Fruit fly (Drosophila melanogaster) whole organism, wandering third instar larva: ENCODE results near the gene CG32440.

ENCODE experiments used
- Abd-B ChIP-seq: fragments of >200 bp; optimal IDR thresholded peaks from 2 replicates; lab custom pipeline; 2017; ENCODE audit warnings: missing biosample characterization, missing genetic modification characterization
- CG32264 ChIP-seq: fragments of 200-800 bp; sonication (Bioruptor generic); optimal IDR thresholded peaks from 2 replicates; lab custom pipeline; 2016; ENCODE audit warnings: missing biosample characterization, missing genetic modification characterization
- CrebA ChIP-seq: fragments of 200-800 bp; sonication (Bioruptor generic); optimal IDR thresholded peaks from 2 replicates; lab custom pipeline; 2016; ENCODE audit warnings: missing biosample characterization, mild to moderate bottlenecking, missing genetic modification characterization, borderline replicate concordance
- Dif ChIP-seq: fragments of 200-275, 200-300 bp; sonication (Bioruptor generic); optimal IDR thresholded peaks from 2 replicates; lab custom pipeline; 2018; ENCODE audit warnings: missing biosample characterization, missing genetic modification characterization; ENCODE audit not compliant: partially characterized antibody
- GATAd ChIP-seq: sonication (Bioruptor generic); optimal IDR thresholded peaks from 2 replicates; lab custom pipeline; 2016; ENCODE audit warnings: missing biosample characterization, missing genetic modification characterization
- HLH106 ChIP-seq: fragments of 200-800 bp; optimal IDR thresholded peaks from 3 replicates; lab custom pipeline; 2019; ENCODE audit warnings: missing biosample characterization, mild to moderate bottlenecking, missing genetic modification characterization, moderate library complexity
- Hnf4 ChIP-seq: fragments of 200-800 bp; sonication (Bioruptor generic); optimal IDR thresholded peaks from 2 replicates; lab custom pipeline; 2016; ENCODE audit warnings: missing biosample characterization, mild to moderate bottlenecking, missing genetic modification characterization
- Hr78 ChIP-seq: fragments of >200 bp; optimal IDR thresholded peaks from 2 replicates; lab custom pipeline; 2017; ENCODE audit warnings: missing biosample characterization, missing genetic modification characterization
- Jra ChIP-seq: sonication (Bioruptor generic); optimal IDR thresholded peaks from 2 replicates; lab custom pipeline; 2016; ENCODE audit warnings: missing biosample characterization, missing genetic modification characterization
- Mio ChIP-seq: sonication (Bioruptor generic); optimal IDR thresholded peaks from 2 replicates; lab custom pipeline; 2016; ENCODE audit warnings: missing biosample characterization, missing genetic modification characterization
- Myc ChIP-seq: fragments of >200 bp; optimal IDR thresholded peaks from 2 replicates; lab custom pipeline; 2017
- OdsH ChIP-seq: fragments of 200-800 bp; sonication (Bioruptor generic); optimal IDR thresholded peaks from 2 replicates; lab custom pipeline; 2016; ENCODE audit warnings: missing biosample characterization, mild to moderate bottlenecking, missing genetic modification characterization
- Rel ChIP-seq, 2 experiments: fragments of 200-800 bp; sonication (Bioruptor generic) in 1 of 2; optimal IDR thresholded peaks; 2 replicates in 1 of 2; 3 replicates in 1 of 2; lab custom pipeline; 2016 to 2019; ENCODE audit warnings: mild to moderate bottlenecking in 2 of 2, missing biosample characterization in 2 of 2, missing genetic modification characterization in 2 of 2, moderate library complexity in 1 of 2
- Sp1 ChIP-seq: fragments of 200-800 bp; sonication (Bioruptor generic); optimal IDR thresholded peaks from 3 replicates; lab custom pipeline; 2019; ENCODE audit warnings: missing biosample characterization, mild to moderate bottlenecking, missing genetic modification characterization, moderate library complexity
- Vsx2 ChIP-seq: fragments of 200-300, 225-300 bp; sonication (Bioruptor generic); optimal IDR thresholded peaks from 2 replicates; lab custom pipeline; 2018; ENCODE audit warnings: missing biosample characterization, missing genetic modification characterization; ENCODE audit not compliant: partially characterized antibody
- brk ChIP-seq: fragments of 200-800 bp; sonication (Bioruptor generic); optimal IDR thresholded peaks from 2 replicates; lab custom pipeline; 2016; ENCODE audit warnings: missing biosample characterization, mild to moderate bottlenecking, missing genetic modification characterization
- dmrt93B ChIP-seq: fragments of 200-800 bp; sonication (Bioruptor generic); optimal IDR thresholded peaks from 2 replicates; lab custom pipeline; 2018; ENCODE audit warnings: missing biosample characterization, mild to moderate bottlenecking, missing genetic modification characterization
- dsf ChIP-seq: sonication (Bioruptor generic); optimal IDR thresholded peaks from 2 replicates; lab custom pipeline; 2016; ENCODE audit warnings: missing biosample characterization, missing genetic modification characterization, borderline replicate concordance
- foxo ChIP-seq, 2 experiments: fragments of 200-800 bp; sonication (Bioruptor generic); optimal IDR thresholded peaks; 2 replicates in 1 of 2; 3 replicates in 1 of 2; lab custom pipeline; 2016 to 2017; ENCODE audit warnings: missing biosample characterization in 2 of 2, missing genetic modification characterization in 2 of 2
- fru ChIP-seq: fragments of 200-800 bp; sonication (Bioruptor generic); optimal IDR thresholded peaks from 3 replicates; lab custom pipeline; 2016; ENCODE audit warnings: missing biosample characterization, mild to moderate bottlenecking, missing genetic modification characterization
- h ChIP-seq: fragments of 200-800 bp; sonication (Bioruptor generic); optimal IDR thresholded peaks from 3 replicates; lab custom pipeline; 2016; ENCODE audit warnings: missing biosample characterization, mild to moderate bottlenecking, missing genetic modification characterization
- jim ChIP-seq: fragments of 175-275, 200-325 bp; sonication (Bioruptor generic); optimal IDR thresholded peaks from 2 replicates; lab custom pipeline; 2016; ENCODE audit warnings: missing biosample characterization, mild to moderate bottlenecking, missing genetic modification characterization
- lola ChIP-seq: fragments of >200 bp; optimal IDR thresholded peaks from 2 replicates; lab custom pipeline; 2017; ENCODE audit warnings: missing biosample characterization, missing genetic modification characterization
- psq ChIP-seq: fragments of 200-800 bp; sonication (Bioruptor generic); optimal IDR thresholded peaks from 3 replicates; lab custom pipeline; 2017; ENCODE audit warnings: missing biosample characterization, mild to moderate bottlenecking, missing genetic modification characterization, moderate library complexity
- rgr ChIP-seq: fragments of 200-800 bp; sonication (Bioruptor generic); optimal IDR thresholded peaks from 3 replicates; lab custom pipeline; 2016; ENCODE audit warnings: missing biosample characterization, mild to moderate bottlenecking, missing genetic modification characterization
- sv ChIP-seq: fragments of 200-800 bp; sonication (Bioruptor generic); optimal IDR thresholded peaks from 3 replicates; lab custom pipeline; 2016; ENCODE audit warnings: missing biosample characterization, missing genetic modification characterization
- tai ChIP-seq: sonication (Bioruptor generic); optimal IDR thresholded peaks from 2 replicates; lab custom pipeline; 2016; ENCODE audit warnings: missing biosample characterization, missing genetic modification characterization
- woc ChIP-seq: sonication (Bioruptor generic); optimal IDR thresholded peaks from 2 replicates; lab custom pipeline; 2016; ENCODE audit warnings: missing biosample characterization, mild to moderate bottlenecking, missing genetic modification characterization

Gene CG32440

DNA sequence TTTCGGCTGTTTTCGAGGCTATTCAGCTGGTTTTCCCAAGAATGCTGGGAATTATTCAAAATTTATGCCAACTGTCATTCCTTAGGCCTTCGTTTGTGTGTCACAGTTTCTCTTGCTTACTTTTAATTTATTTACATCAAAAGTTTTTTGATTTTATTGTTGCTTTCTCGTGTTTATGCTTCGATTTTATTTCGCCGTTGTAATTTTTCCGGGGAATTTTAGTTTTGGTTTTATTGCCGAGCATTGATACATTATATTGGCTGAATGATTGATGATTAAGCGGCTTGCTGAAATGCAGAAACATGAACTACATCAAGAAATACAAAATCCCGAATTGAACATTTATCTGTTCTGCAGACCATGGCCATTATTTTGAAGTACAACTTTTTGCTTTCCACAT is 38.2 kb downstream of the CG32440 start:
- TF ChIP-seq Dif (GFP tag; lab: Kevin White, UChicago) (no peak), HLH106 (tag; lab: Kevin White, UChicago) (no peak), tai (GFP tag; lab: Kevin White, UChicago) (no peak), h (GFP tag; lab: Kevin White, UChicago) (no peak), dmrt93B (GFP tag; lab: Kevin White, UChicago) (no peak), CrebA (GFP tag; lab: Kevin White, UChicago) (no peak), Hnf4 (GFP tag; lab: Kevin White, UChicago) (no peak), Mio (GFP tag; lab: Kevin White, UChicago) (no peak), jim (GFP tag; lab: Kevin White, UChicago) (no peak), Jra (GFP tag; lab: Kevin White, UChicago) (no peak), Myc (no peak), Rel (GFP tag; optimal IDR thresholded peaks at IDR 0.05; lab: Kevin White, UChicago) (no peak), Rel (tag; optimal IDR thresholded peaks at IDR 0.05; lab: Kevin White, UChicago) (no peak), Hr78 (GFP tag; lab: Kevin White, UChicago) (no peak)

DNA sequence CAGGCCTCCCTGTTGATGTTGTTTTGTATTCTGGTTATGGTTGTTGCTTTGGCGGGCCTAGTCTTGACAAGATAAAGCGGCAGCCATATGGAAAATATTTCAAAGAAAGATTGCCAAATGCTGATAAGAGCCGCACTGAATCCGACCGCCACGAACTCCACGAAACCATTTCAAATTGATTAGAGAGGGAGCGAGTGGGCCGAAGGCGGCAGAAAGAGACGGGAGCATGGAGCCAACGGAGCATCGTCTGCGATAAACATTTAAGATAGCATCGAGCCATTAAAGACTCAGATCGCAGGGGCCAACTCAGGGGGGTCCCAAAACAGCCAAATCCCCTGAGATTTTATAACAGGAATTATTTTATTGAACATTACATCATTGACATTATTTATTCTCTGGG is 40.2 kb downstream of the CG32440 start:
- TF ChIP-seq rgr (GFP tag; lab: Kevin White, UChicago), result no peak
- no peak for TF ChIP-seq woc
- no peak for TF ChIP-seq Vsx2 (GFP tag; lab: Kevin White, UChicago)
- TF ChIP-seq fru (GFP tag; lab: Kevin White, UChicago), result no peak
- TF ChIP-seq dsf, result no peak
- no peak for TF ChIP-seq Sp1
- no peak for TF ChIP-seq Abd-B (GFP tag; lab: Kevin White, UChicago)

DNA sequence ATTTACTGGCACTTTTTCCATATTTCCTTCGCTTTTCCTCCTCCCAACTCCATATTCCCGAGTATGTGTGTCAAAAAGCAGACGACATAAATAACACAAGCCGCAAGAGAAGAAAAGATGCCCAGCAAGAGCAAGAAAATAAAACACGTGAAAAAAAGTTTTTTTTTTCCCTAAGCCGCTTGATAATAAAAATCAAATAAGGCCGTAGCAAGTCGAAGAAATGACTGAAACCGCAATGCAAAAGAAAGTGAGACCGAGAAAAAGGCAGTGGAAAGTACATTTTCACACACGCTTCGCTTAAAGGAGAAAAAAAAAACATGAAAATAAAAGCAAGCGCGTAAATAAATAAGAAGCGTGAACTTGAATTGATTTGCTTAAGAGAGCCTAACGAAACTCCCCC is 42.6 kb downstream of the CG32440 start:
- TF ChIP-seq Myc, result no peak
- no peak for TF ChIP-seq foxo (GFP tag; optimal IDR thresholded peaks at IDR 0.05; lab: Kevin White, UChicago)
- no peak for TF ChIP-seq psq (GFP tag; lab: Kevin White, UChicago)
- TF ChIP-seq lola (GFP tag; lab: Kevin White, UChicago), result no peak
- TF ChIP-seq Mio (GFP tag; lab: Kevin White, UChicago), result no peak
- no peak for TF ChIP-seq HLH106 (tag; lab: Kevin White, UChicago)
- no peak for TF ChIP-seq GATAd
- TF ChIP-seq sv (GFP tag; lab: Kevin White, UChicago), result no peak
- TF ChIP-seq Rel (GFP tag; optimal IDR thresholded peaks at IDR 0.05; lab: Kevin White, UChicago), result no peak
- TF ChIP-seq Rel (tag; optimal IDR thresholded peaks at IDR 0.05; lab: Kevin White, UChicago), result no peak
- TF ChIP-seq brk, result no peak
- TF ChIP-seq Dif (GFP tag; lab: Kevin White, UChicago), result no peak
- TF ChIP-seq Jra (GFP tag; lab: Kevin White, UChicago), result no peak
- TF ChIP-seq rgr (GFP tag; lab: Kevin White, UChicago), result no peak
- TF ChIP-seq CG32264, result no peak
- no peak for TF ChIP-seq OdsH (GFP tag; lab: Kevin White, UChicago)

DNA sequence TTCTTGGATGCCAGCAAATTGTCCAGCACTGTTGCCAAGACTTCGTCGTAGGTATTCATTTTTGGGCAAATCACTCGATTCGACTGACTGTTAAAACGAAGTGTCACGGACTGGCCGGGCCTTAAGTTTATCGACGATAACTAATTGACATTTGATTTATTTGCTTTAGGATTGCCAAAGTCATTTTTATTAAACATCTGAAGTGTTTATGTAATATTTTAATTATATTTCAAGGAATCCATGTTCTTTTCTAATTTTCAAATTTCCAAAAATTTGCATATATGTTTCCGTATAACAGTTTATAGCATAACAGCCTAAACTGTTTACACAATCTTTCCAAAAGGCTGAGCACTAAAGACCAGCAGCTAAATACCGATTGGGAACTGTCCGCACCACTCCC is 46.7 kb downstream of the CG32440 start, which contains the start of gene sa:
TSS of gene sa (minus strand) at position 101 of the 400 bp plus-strand sequence.
- TF ChIP-seq OdsH (GFP tag; lab: Kevin White, UChicago), result no peak
- TF ChIP-seq Vsx2 (GFP tag; lab: Kevin White, UChicago), result no peak
- TF ChIP-seq Sp1, result no peak
- no peak for TF ChIP-seq psq (GFP tag; lab: Kevin White, UChicago)
